Fruit fly (Drosophila melanogaster): Measurements from ENCODE around the gene narya.

narya gene

DNA sequence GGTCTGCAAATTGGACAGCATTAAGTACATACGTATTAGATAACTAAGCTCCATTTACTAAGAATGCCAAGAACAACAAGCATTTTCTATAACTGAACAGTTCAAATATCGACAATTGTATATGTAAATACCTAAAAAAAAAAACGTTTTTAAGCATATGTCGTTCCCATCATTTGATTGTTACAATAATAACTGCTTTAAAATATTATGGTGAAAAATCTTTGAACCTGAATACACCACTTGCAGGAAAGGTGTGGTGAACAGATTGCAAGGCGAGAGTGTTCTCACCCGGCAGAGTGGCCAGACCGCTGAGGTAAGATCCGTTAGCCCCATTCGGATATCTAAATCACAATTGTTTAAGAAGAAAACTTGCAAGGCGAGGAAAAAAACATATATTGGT, at the start of gene narya:
Gene narya, plus strand, starts transcription at position 301 of the 400 bp plus-strand sequence.
- TF ChIP-seq CTCF (optimal IDR thresholded peaks at IDR 0.05) (no peak), CG8478 (optimal IDR thresholded peaks at IDR 0.05) (no peak)

DNA sequence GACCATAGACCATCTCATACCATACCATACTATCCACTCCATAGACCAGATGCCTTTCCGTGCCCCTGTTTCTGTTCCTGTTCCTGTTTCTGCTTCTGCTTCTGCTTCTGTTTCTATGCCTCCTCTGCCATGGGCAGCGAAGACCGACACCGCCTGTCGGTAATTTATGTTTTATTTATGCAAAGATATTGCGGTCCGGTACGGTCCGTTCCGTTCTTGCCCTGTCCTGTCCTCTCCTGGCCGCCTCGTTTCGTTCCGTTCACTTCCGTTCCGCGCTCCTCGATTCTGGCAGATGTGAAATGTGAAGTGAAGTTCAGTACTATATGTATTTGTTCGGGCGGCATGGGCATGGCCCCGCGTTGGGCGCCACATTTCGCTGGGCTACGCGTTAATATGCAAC, 45.6 kb upstream of the narya start:
- TF ChIP-seq CTCF (optimal IDR thresholded peaks at IDR 0.05) (no peak), CG8478 (optimal IDR thresholded peaks at IDR 0.05) (no peak)

DNA sequence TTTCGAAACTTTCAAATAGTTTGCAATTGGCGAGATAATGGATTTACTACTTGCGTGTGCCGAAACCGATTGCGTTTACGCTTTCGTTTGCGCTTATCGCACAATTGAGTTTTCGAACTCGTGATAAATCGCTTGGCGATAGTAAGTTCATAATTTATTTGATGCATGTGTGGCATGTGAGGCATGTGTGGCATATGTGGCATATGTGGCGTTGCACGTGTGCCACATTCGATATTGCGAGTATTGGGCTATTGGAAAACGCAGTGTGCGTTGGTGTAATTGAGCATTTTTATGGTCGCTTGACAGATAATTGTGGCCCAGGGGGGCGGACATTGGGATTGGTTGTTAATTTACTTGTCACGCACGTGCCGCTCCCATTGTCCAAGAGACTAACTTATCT, 41.1 kb upstream of the narya start:
- TF ChIP-seq CTCF (optimal IDR thresholded peaks at IDR 0.05), result no peak
- no peak for TF ChIP-seq CG8478 (optimal IDR thresholded peaks at IDR 0.05)

DNA sequence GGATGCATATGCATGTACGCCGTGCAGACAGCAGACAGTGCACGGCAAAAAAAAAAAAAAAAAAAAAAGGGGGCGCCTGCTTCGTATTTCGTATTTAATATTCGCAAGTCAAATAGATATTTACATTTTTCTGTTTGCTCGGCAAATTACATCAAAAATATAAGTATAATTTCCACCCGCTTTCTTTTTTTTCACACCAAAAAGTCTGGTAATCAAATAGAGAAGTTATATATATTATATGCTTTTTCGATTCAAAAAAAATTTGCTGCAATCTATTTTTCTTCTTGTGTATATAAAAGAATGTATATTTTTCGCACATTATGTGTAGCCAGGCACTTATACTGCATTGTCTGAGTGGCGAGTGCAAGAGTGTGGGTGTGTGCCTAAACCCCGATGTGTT, 26.6 kb upstream of the narya start:
- no peak for TF ChIP-seq CG8478 (optimal IDR thresholded peaks at IDR 0.05)
- TF ChIP-seq CTCF (optimal IDR thresholded peaks at IDR 0.05), result no peak

DNA sequence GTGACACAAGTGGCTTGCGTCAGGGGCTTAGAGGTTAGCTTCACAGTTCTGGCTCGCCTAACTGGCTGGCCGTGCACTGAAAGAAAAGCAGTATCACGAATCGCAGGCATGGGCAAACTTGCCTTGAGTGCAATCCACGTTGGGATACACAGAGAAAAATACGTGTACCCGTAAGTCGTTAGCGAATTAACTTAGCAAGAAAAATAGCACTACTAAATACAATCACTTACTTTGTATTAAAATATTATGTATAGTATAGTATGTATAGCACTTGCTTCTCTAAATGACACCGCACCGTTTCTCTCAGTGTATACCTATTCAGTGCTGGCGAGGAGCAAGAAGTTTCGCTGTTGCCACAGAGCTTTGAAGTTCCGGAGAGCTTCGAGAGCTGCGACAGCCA, 21.7 kb upstream of the narya start:
- TF ChIP-seq CG8478 (optimal IDR thresholded peaks at IDR 0.05), result no peak
- TF ChIP-seq CTCF (optimal IDR thresholded peaks at IDR 0.05), result no peak

DNA sequence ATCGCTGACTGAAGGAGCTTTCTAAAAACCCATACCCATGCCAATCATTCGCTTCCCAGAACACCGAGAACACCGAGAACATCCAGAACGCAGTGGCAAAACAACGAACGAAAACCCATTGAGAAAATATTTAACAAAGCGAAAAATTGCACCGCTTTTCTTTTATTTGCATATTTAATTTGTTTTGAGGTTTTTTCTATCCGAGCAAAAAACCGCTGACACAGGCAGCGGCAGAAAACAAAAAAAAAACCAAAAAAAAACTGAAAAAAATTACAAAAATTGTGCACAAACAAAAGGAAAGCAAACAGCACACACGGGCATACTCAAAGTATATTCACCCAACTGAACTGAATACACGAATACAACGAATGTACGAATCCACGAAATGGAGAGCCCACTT, 13.2 kb upstream of the narya start:
- TF ChIP-seq CTCF (optimal IDR thresholded peaks at IDR 0.05) (no peak), CG8478 (optimal IDR thresholded peaks at IDR 0.05) (no peak)

DNA sequence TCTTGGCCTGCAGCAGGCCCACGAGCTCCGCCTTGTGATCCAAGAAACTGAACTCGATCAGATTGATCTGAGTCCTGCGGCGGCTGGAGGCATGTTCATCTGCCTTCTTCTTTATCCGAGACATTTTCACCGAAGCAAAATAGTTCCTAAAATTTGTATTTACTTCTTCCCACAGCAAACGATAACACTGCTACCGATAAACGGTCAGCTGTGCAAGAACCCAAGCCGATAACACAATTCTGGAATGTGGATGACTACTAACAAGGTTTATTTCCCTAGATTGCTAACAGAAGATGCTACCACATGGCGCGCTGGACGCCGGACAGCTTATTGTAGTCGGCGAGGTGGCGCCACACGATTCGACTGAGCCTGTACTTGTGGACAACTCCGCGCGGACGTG, 4.3 kb downstream of the narya start, which contains the start of gene CG32533:
Gene CG32533, minus strand, starts transcription at position 278 of the 400 bp plus-strand sequence.
- TF ChIP-seq CG8478 (optimal IDR thresholded peaks at IDR 0.05) (no peak), CTCF (optimal IDR thresholded peaks at IDR 0.05) (no peak)

DNA sequence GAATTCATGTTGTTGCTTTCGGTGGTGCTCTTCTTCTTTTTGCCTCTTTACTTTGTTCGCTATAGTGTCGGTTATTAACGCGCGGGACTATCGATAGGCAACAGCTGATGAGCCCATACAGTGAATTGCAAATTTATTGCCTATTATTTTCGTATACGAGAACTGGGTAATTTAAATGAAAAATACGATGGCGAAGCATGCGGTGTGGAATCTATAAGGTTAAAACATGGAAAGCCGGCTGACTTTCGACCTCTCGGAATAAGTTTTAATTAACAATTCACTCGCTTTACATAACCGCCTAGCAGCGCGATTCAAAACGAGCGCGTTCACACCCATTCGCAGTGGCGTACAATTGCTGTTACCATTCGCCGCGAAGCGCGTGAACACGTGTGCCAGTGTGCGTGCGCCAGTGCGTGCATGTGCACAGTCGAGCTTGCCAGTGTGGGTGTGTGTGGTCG, 5.0 kb downstream of the narya start, which contains the start of the genes Naa15-16 and mRpS14:
Gene Naa15-16, plus strand, starts transcription at position 116 of the 458 bp plus-strand sequence.
Gene mRpS14, minus strand, starts transcription at position 370 of the 458 bp plus-strand sequence.
- no peak for TF ChIP-seq CTCF (optimal IDR thresholded peaks at IDR 0.05)
- TF ChIP-seq CG8478 (optimal IDR thresholded peaks at IDR 0.05), result no peak

DNA sequence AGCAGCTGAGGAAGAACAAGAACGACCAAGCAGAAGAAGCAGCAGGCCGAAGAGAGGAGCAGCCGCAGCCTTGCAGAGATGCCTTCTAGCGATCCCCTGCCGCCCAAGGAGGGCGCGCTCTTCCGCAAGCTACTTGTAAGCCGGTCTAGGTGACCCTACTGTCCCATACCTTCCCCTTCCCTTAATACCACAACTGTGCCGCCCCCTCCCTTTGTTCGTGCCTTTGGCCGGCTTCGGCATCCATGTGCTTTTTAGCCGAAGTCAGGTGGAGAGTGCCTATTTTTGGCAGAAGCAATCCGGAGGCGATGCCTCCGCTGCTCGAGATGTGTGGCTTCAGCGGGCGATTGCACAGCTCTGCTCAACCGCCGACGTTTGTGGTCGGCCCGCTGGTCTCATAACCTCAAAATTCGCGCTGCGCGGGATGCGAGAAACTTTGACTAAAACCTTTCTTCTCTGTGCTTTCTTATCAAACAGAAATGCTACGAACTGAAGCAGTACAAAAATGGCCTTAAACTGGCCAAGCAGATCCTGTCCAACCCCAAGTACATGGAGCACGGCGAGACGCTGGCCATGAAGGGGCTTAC, 5.8 kb downstream of the narya start:
- TF ChIP-seq CTCF (optimal IDR thresholded peaks at IDR 0.05) (no peak), CG8478 (optimal IDR thresholded peaks at IDR 0.05) (no peak)

DNA sequence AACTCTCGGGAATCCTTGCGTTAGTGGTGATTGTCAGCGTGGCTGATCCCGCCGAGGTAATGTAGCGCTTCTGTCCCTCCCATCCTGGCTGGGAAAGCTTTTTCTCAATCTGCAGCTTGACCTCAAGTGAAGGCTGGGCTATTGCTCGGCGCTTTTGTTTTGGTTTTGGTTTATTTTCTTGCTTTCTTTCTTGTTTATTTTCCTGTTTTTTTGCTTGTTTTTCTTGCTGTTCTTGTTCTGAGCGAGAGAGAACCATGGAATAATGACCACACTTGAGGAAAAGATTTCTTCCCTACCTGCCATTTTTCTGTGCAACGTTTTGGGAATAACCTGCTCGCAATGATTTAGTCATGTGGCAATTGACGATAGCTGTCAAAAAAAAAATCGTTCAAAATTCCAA, 10.2 kb downstream of the narya start:
- TF ChIP-seq CTCF (optimal IDR thresholded peaks at IDR 0.05), result no peak
- TF ChIP-seq CG8478 (optimal IDR thresholded peaks at IDR 0.05), result no peak

DNA sequence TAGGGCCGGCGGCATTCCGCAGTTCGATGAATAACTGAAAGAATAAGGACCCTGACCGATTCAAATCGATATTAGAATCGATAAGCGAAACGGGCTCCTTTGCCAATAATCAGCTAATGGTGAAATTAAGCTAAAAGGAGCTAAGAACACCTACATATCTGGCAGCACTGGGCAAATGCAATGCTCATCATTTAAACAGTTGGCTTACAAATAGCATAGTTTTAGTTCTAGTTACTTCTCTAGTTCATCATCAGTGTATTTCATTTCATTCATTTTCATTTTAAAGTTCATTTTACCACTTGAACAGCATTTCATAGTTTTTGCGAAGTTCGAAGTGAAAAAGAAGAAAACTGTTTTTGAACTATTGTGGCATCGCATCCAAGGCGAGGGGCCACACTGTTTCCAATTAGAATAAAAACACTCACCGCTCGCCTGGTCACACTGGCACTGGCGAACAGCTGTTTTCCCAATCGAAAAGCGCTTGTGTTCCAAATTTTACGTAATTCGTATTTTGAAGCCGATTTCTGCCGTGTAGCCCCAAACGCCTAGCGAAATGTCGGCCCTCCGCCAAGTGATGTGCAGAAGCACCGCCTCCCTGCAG, 17.2 kb downstream of the narya start, which contains the start of the genes pcm and ND-18:
Gene pcm, minus strand, starts transcription at position 28 of the 601 bp plus-strand sequence.
Gene ND-18, plus strand, starts transcription at position 438 of the 601 bp plus-strand sequence.
- TF ChIP-seq CG8478 (optimal IDR thresholded peaks at IDR 0.05), result no peak

DNA sequence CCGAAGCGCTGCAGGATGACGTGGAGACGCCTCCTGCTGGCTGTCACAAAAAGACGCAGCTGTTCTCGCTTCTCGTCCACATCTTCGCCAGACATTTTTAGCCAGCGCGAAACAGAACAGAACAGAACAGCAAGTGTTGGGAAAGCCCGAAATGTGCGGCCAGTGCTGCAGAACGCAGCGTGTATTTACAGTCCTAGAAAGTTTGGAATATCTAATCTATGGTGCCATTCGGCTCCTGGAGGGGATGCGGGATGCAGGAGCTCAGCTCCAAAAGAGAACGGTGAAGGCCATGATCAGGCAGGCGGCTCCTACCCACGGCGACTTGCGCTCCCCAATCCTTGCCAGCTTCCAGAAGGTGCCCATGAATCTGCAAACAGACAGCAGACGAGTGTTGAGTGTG, 19.4 kb downstream of the narya start, which contains the start of gene CG12204:
Gene CG12204, minus strand, starts transcription at position 117 of the 400 bp plus-strand sequence.
- no peak for TF ChIP-seq CG8478 (optimal IDR thresholded peaks at IDR 0.05)
- TF ChIP-seq CTCF (optimal IDR thresholded peaks at IDR 0.05), result no peak

DNA sequence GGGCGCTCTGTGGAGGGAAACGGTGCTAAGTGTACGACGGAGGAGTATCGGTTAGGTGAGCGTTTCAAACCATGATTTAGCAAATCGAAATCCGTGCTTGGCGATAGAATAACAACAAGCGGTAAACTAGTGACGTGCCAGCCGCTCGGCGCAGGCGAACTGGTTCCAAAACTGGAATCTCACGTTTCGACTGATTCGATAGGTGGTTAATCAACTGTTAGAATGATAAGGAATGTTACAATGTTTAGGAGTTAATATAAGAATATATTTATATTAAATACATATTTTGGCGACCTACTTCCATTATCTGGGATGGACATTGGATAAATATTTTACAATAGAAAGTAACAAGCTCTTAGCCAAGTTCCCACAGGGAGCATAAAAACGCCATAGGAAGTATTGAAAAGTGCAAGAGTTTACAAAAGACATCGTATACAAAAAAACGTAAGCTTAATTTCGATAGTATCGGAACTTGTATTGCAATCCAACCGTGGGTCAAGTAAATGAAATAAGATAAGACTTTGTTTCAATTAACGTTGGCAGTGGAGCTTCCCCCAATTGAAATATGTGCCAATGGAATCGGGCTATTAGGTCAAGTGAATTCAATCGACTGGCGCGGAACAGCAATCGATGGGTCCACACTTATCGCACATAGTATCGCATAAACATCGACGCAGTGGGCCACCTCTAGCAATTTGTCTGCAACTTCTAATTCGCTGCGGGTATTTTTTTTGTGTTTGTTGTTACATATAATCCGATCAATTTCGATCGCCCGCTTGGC, 20.2 kb downstream of the narya start, which contains the start of the genes ksh, CG14200 and Pfrx:
Gene ksh, minus strand, starts transcription at position 163 of the 781 bp plus-strand sequence.
Gene CG14200, plus strand, starts transcription at position 676 of the 781 bp plus-strand sequence.
Gene Pfrx, plus strand, starts transcription at position 676 of the 781 bp plus-strand sequence.
- TF ChIP-seq CG8478 (optimal IDR thresholded peaks at IDR 0.05) (no peak), CTCF (optimal IDR thresholded peaks at IDR 0.05) (peak in 1 of 2 experiments; percentile 12)

DNA sequence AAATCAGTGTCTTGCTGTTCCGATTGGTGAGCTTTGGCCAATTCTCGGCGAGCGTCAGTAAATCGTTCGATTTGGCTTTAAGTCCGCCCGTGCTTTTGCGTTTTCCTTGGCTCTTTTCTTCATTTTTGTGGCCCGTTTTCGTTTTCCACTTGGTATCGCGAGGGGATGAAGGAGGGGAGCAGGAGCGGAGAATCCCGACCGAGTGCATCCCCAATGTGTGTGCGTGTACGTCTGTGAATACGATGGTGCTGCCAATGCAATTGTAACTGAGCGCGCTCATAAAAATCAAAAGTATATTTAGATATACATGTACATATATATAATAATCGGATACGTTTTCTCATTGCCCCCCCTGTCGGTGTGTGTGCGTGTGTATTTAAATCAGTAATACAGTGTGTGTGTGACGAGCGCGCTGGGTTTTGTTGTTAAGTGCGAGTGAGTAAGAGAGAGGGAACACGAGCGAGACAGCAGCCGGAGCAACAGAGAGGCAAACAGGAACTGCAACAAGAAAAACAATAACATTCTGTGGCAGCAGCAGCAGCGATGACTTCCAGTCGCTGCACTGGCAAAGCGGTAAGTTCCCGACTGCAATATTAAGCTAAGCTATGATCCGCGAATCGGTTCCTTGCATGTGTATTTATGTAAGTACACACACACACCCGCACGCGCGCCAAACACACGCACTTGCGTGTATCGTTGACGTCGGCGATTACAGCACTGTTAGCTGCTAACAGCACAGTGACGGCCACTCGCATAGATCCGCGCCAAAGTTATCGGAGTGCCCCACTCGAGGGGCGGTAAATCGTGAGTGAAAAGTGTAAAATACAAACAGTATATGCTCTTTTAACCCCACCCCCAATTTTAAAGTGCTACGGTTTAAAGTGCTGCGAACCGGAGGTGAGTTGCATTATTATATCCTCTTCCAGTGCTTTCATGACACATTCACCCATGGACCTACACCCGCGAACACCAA, 21.0 kb downstream of the narya start:
- TF ChIP-seq CTCF (optimal IDR thresholded peaks at IDR 0.05), result no peak
- TF ChIP-seq CG8478 (optimal IDR thresholded peaks at IDR 0.05), result no peak
